Fruit fly (Drosophila melanogaster) whole organism: ENCODE results near the gene Jhbp15.

ENCODE experiments used
- CG8478 ChIP-seq: fragments of >200 bp; optimal IDR thresholded peaks from 2 replicates; lab custom pipeline; 2018; ENCODE audit warnings: inconsistent platforms
- Dll ChIP-seq: fragments of >200 bp; optimal IDR thresholded peaks from 2 replicates; lab custom pipeline; 2017
- EcR ChIP-seq, 2 experiments: fragments of >200 bp; optimal IDR thresholded peaks; 2 replicates each; lab custom pipeline; 2017; ENCODE audit warnings: missing biosample characterization in 2 of 2, missing genetic modification characterization in 2 of 2, missing genetic modification reagents in 2 of 2
- pan ChIP-seq: fragments of >200 bp; optimal IDR thresholded peaks from 2 replicates; lab custom pipeline; 2017
- psq ChIP-seq: fragments of >200 bp; optimal IDR thresholded peaks from 2 replicates; lab custom pipeline; 2017

dm6 chr3R:21001123-21001522, 49.7 kb downstream of the Jhbp15 start:
- TF ChIP-seq psq (lab: Kevin White, UChicago): no peak
- no peak for TF ChIP-seq Dll (lab: Kevin White, UChicago)
- no peak for TF ChIP-seq pan (lab: Kevin White, UChicago)
- TF ChIP-seq EcR (GFP tag; optimal IDR thresholded peaks at IDR 0.05; lab: Kevin White, UChicago): no peak
- no peak for TF ChIP-seq CG8478
